Worm (Caenorhabditis elegans) whole organism, L1 larva: ENCODE results near the gene ostb-1.

Experiments
- dpl-1 ChIP-seq, 3 experiments: fragments of 150-350 bp in 2 of 3; sonication (generic microtip) in 1 of 3; optimal IDR thresholded peaks; 2 replicates each; lab custom pipeline; 2014 to 2017; ENCODE audit warnings: missing biosample characterization in 3 of 3, missing genetic modification characterization in 3 of 3, missing genetic modification reagents in 3 of 3
- egl-13 ChIP-seq: sonication (generic microtip); optimal IDR thresholded peaks from 2 replicates; lab custom pipeline; 2016; ENCODE audit warnings: missing genotype, missing genetic modification reagents, missing genetic modification characterization, missing compliant biosample characterization
- egl-27 ChIP-seq, 2 experiments: fragments of 150-350 bp in 1 of 2; sonication (generic microtip); optimal IDR thresholded peaks; 3 replicates each; lab custom pipeline; 2017 to 2018; ENCODE audit warnings: missing biosample characterization in 2 of 2, missing genetic modification characterization in 2 of 2, missing genetic modification reagents in 2 of 2
- elt-3 ChIP-seq, 6 experiments: fragments of 150-350 bp in 1 of 6; sonication (generic microtip); optimal IDR thresholded peaks; 2 replicates each; lab custom pipeline; 2017 to 2018; ENCODE audit warnings: missing biosample characterization in 6 of 6, missing genetic modification characterization in 6 of 6, inconsistent platforms in 1 of 6
- hlh-17 ChIP-seq: fragments of 200-800 bp; sonication (Bioruptor generic); optimal IDR thresholded peaks from 2 replicates; lab custom pipeline; 2018; ENCODE audit warnings: missing genetic modification characterization, mild to moderate bottlenecking, missing compliant biosample characterization, moderate library complexity, borderline replicate concordance
- lir-3 ChIP-seq: sonication (generic microtip); optimal IDR thresholded peaks from 2 replicates; lab custom pipeline; 2016; ENCODE audit warnings: mild to moderate bottlenecking, missing genetic modification characterization, moderate library complexity, missing compliant biosample characterization; ENCODE audit not compliant: poor library complexity
- lsy-2 ChIP-seq, 2 experiments: fragments of 150-350 bp; optimal IDR thresholded peaks; 2 replicates each; lab custom pipeline; 2014; ENCODE audit warnings: missing biosample characterization in 2 of 2, missing genetic modification characterization in 2 of 2
- mdl-1 ChIP-seq, 2 experiments: fragments of 150-350 bp; optimal IDR thresholded peaks; 2 replicates each; lab custom pipeline; 2014 to 2017; ENCODE audit warnings: missing biosample characterization in 2 of 2, missing genetic modification characterization in 2 of 2, inconsistent platforms in 1 of 2
- nhr-237 ChIP-seq: fragments of 150-350 bp; optimal IDR thresholded peaks from 2 replicates; lab custom pipeline; 2014; ENCODE audit warnings: missing biosample characterization, missing genetic modification characterization
- nhr-77 ChIP-seq: fragments of 150-350 bp; optimal IDR thresholded peaks from 2 replicates; lab custom pipeline; 2014; ENCODE audit warnings: missing biosample characterization, missing genetic modification characterization
- nhr-84 ChIP-seq: sonication (generic microtip); optimal IDR thresholded peaks from 2 replicates; lab custom pipeline; 2017; ENCODE audit warnings: missing biosample characterization, missing genetic modification characterization
- snpc-4 ChIP-seq: fragments of 150-350 bp; optimal IDR thresholded peaks from 2 replicates; lab custom pipeline; 2014; ENCODE audit warnings: missing biosample characterization, missing genetic modification characterization
- unc-62 ChIP-seq: fragments of 150-350 bp; optimal IDR thresholded peaks from 2 replicates; lab custom pipeline; 2014; ENCODE audit warnings: missing biosample characterization, missing genetic modification reagents, missing genetic modification characterization
- xbp-1 ChIP-seq: sonication (generic microtip); optimal IDR thresholded peaks from 2 replicates; lab custom pipeline; 2016; ENCODE audit warnings: missing genetic modification characterization, missing compliant biosample characterization

- TF ChIP-seq hlh-17 (GFP tag; lab: Kevin White, UChicago) (no peak), lir-3 (no peak), xbp-1 (tag; lab: Kevin White, UChicago) (no peak), unc-62 (GFP tag; lab: Kevin White, UChicago) (no peak), nhr-237 (tag; lab: Kevin White, UChicago) (no peak), egl-27 (tag; optimal IDR thresholded peaks at IDR 0.05; lab: Kevin White, UChicago) (no peak), elt-3 (tag; optimal IDR thresholded peaks at IDR 0.05; lab: Kevin White, UChicago) (no peak), dpl-1 (GFP tag; optimal IDR thresholded peaks at IDR 0.05; lab: Kevin White, UChicago) (no peak), mdl-1 (tag; optimal IDR thresholded peaks at IDR 0.05; lab: Kevin White, UChicago) (no peak), nhr-84 (tag; lab: Kevin White, UChicago) (no peak), egl-13 (no peak), lsy-2 (tag; optimal IDR thresholded peaks at IDR 0.05; lab: Kevin White, UChicago) (peak; percentile 2 to 26), nhr-77 (tag; lab: Kevin White, UChicago) (no peak), snpc-4 (tag; lab: Kevin White, UChicago) (no peak)
Measured at ce11 chrII:7907539-7907997, 43.3 kb downstream of the ostb-1 start, which contains the start of gene best-23.
